Worm (Caenorhabditis elegans): Measurements from ENCODE around the gene M03C11.3.

The M03C11.3 gene

DNA sequence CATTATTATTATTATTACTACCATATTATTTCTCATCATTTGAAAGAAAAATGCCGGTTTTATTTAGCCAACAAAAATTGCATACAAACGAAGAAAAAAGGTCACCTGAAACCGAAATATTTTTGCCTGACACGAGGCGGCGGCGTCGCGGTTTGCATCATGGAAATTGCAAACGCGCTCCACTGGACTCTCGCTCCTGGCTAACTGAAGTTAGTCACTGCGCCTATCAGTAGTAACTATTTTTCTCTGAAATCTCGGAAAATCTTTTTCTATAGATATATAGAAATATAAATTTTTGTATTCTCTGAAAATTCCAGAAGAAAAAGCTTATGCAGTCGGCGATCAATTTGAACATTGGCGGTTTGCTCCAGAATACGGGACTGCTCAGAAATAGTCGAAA lies 11.0 kb downstream of the M03C11.3 start, which contains the start of gene ymel-1:
Gene ymel-1 (plus strand): TSS at position 318 of the 400 bp plus-strand sequence.
- TF ChIP-seq lin-13 (GFP tag; optimal IDR thresholded peaks at IDR 0.05) (no peak), peb-1 (tag; optimal IDR thresholded peaks at IDR 0.05) (no peak), lin-39 (tag; optimal IDR thresholded peaks at IDR 0.05) (no peak), nhr-12 (tag; optimal IDR thresholded peaks at IDR 0.05) (no peak), unc-55 (GFP tag; optimal IDR thresholded peaks at IDR 0.05) (peak; percentile 36), aly-2 (tag; optimal IDR thresholded peaks at IDR 0.05) (no peak), unc-39 (tag; optimal IDR thresholded peaks at IDR 0.05) (no peak), sem-4 (tag; optimal IDR thresholded peaks at IDR 0.05) (no peak), ceh-16 (tag; optimal IDR thresholded peaks at IDR 0.05) (no peak), nhr-6 (tag; optimal IDR thresholded peaks at IDR 0.05) (no peak), Y55F3AM.14 (GFP tag; optimal IDR thresholded peaks at IDR 0.05) (peak; percentile 30), lin-11 (tag; optimal IDR thresholded peaks at IDR 0.05) (peak; percentile 20), nhr-237 (tag; optimal IDR thresholded peaks at IDR 0.05) (no peak), blmp-1 (tag; optimal IDR thresholded peaks at IDR 0.05; ENCODE audit: insufficient read depth) (no peak), gmeb-1 (tag; optimal IDR thresholded peaks at IDR 0.05) (peak; percentile 58), mdl-1 (tag; optimal IDR thresholded peaks at IDR 0.05) (no peak), zag-1 (tag; optimal IDR thresholded peaks at IDR 0.05) (no peak), fos-1 (tag; optimal IDR thresholded peaks at IDR 0.05) (peak; percentile 51), nhr-77 (tag; optimal IDR thresholded peaks at IDR 0.05) (peak; percentile 11), mbf-1 (tag; optimal IDR thresholded peaks at IDR 0.05) (no peak), ZK546.5 (tag; optimal IDR thresholded peaks at IDR 0.05) (no peak), nhr-10 (tag; optimal IDR thresholded peaks at IDR 0.05) (no peak), nhr-21 (tag; optimal IDR thresholded peaks at IDR 0.05) (no peak), alr-1 (tag; optimal IDR thresholded peaks at IDR 0.05) (no peak), ztf-11 (tag; optimal IDR thresholded peaks at IDR 0.05) (no peak), elt-3 (tag; optimal IDR thresholded peaks at IDR 0.05) (no peak), lsy-2 (tag; optimal IDR thresholded peaks at IDR 0.05) (peak in 1 of 2 experiments; percentile 44), F13H6.1 (tag; optimal IDR thresholded peaks at IDR 0.05) (no peak), nhr-23 (tag; optimal IDR thresholded peaks at IDR 0.05) (no peak), nhr-129 (tag; optimal IDR thresholded peaks at IDR 0.05) (peak; percentile 74), dmd-4 (tag; optimal IDR thresholded peaks at IDR 0.05) (no peak), ceh-82 (tag; optimal IDR thresholded peaks at IDR 0.05) (no peak), R02D3.7 (tag; optimal IDR thresholded peaks at IDR 0.05) (no peak), nhr-25 (tag; optimal IDR thresholded peaks at IDR 0.05) (peak; percentile 37), mab-5 (tag; optimal IDR thresholded peaks at IDR 0.05) (no peak), ztf-1 (GFP tag; conservative IDR thresholded peaks at IDR 0.05) (no peak)

DNA sequence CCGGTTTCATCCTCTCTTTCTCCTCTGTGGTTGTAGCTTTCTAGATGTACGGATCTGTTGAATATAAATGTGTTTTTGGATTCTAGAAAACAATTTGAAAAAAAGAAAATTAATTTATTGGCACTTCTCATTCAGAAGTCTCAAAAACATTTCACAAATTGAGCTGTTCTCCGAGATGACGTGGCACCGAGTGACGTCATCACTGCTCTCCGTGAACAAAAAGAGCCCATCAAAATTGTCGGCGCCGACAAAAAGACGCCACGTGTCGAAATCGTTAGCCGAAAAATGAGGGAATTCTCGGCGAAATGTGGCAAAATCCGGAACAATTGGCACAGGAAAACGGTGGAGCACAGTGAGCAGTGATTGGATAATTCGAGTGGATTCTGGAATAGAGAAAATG lies 16.8 kb downstream of the M03C11.3 start:
- TF ChIP-seq ZK546.5 (tag; optimal IDR thresholded peaks at IDR 0.05) (no peak), R02D3.7 (tag; optimal IDR thresholded peaks at IDR 0.05) (no peak), nhr-21 (tag; optimal IDR thresholded peaks at IDR 0.05) (no peak), egl-27 (tag; optimal IDR thresholded peaks at IDR 0.05) (no peak), nhr-12 (tag; optimal IDR thresholded peaks at IDR 0.05) (no peak), nhr-23 (tag; optimal IDR thresholded peaks at IDR 0.05) (no peak), lsy-2 (tag; optimal IDR thresholded peaks at IDR 0.05) (no peak), blmp-1 (tag; optimal IDR thresholded peaks at IDR 0.05; ENCODE audit: insufficient read depth) (no peak), fos-1 (tag; optimal IDR thresholded peaks at IDR 0.05) (no peak), sma-9 (GFP tag; optimal IDR thresholded peaks at IDR 0.05) (no peak), sma-9 (tag; optimal IDR thresholded peaks at IDR 0.05) (no peak), nhr-11 (tag; optimal IDR thresholded peaks at IDR 0.05) (no peak), ama-1 (optimal IDR thresholded peaks at IDR 0.05) (no peak), nhr-77 (tag; optimal IDR thresholded peaks at IDR 0.05) (no peak), nhr-10 (tag; optimal IDR thresholded peaks at IDR 0.05) (no peak), Y55F3AM.14 (GFP tag; optimal IDR thresholded peaks at IDR 0.05) (no peak), F13H6.1 (tag; optimal IDR thresholded peaks at IDR 0.05) (no peak)

DNA sequence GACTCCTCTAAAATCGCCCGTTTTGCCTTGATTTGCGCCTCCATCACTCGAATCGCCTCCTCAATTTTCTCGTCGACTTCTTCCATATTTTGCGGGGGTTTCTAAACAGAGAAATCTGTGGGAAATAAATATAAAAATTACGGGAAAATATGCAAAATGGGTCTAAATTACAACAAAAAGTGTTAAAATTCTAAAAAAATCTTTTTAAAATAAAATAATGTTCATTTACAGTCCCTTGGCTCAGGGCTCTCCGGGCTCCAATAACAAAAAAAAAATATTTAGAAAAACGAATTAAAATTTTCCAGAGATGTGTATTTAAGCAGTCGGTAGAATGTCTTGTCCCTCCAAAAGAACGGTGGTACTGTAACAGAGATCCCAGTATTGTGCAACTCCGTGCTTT lies 19.0 kb downstream of the M03C11.3 start, which contains the start of gene M03C11.6:
Gene M03C11.6 (minus strand): TSS at position 101 of the 400 bp plus-strand sequence.
- TF ChIP-seq lin-13 (GFP tag; optimal IDR thresholded peaks at IDR 0.05) (no peak), nhr-23 (tag; optimal IDR thresholded peaks at IDR 0.05) (no peak), F13H6.1 (tag; optimal IDR thresholded peaks at IDR 0.05) (no peak), unc-55 (GFP tag; optimal IDR thresholded peaks at IDR 0.05) (no peak), nhr-237 (tag; optimal IDR thresholded peaks at IDR 0.05) (no peak), alr-1 (tag; optimal IDR thresholded peaks at IDR 0.05) (no peak), aly-2 (tag; optimal IDR thresholded peaks at IDR 0.05) (no peak), ztf-4 (tag; optimal IDR thresholded peaks at IDR 0.05) (no peak), unc-62 (GFP tag; optimal IDR thresholded peaks at IDR 0.05) (no peak)
